Worm (Caenorhabditis elegans): ENCODE results near the gene pqn-41.

The pqn-41 gene

ce11 chrIII:1926456-1926855 lies 20.7 kb downstream of the pqn-41 start (continued):
- TF ChIP-seq mdt-29 (GFP tag; IDR thresholded peaks at IDR 0.05) (no peak; the same call in 1 of the 2 replicates), duxl-1 (tag; optimal IDR thresholded peaks at IDR 0.05; ENCODE audit: poor library complexity) (peak; percentile 43)

- TF ChIP-seq lsy-2 (tag; optimal IDR thresholded peaks at IDR 0.05), result peak in 1 of 2 experiments; percentile 2
- no peak for TF ChIP-seq jun-1 (tag; optimal IDR thresholded peaks at IDR 0.05)
- TF ChIP-seq daf-8 (GFP tag; IDR thresholded peaks at IDR 0.05), result no peak
- TF ChIP-seq tra-1 (GFP tag; IDR thresholded peaks at IDR 0.05), result no peak
- TF ChIP-seq unc-62 (GFP tag; optimal IDR thresholded peaks at IDR 0.05 in 1 of 2), result peak in 1 of 2 experiments; percentile 62
- TF ChIP-seq unc-62 (tag; optimal IDR thresholded peaks at IDR 0.05), result no peak
- no peak for TF ChIP-seq arid-1 (GFP tag; conservative IDR thresholded peaks at IDR 0.05)
- TF ChIP-seq Y75B8A.6 (GFP tag; IDR thresholded peaks at IDR 0.05), result no peak
- TF ChIP-seq spr-3 (GFP tag; optimal IDR thresholded peaks at IDR 0.05), result no peak
- TF ChIP-seq nhr-237 (tag; optimal IDR thresholded peaks at IDR 0.05), result no peak
- peak; percentile 5 for TF ChIP-seq lin-13 (GFP tag; optimal IDR thresholded peaks at IDR 0.05)
- no peak for TF ChIP-seq nhr-25 (tag; optimal IDR thresholded peaks at IDR 0.05; ENCODE audit: borderline replicate concordance, insufficient read depth)
- no peak for TF ChIP-seq daf-19 (GFP tag; conservative IDR thresholded peaks at IDR 0.05)
- no peak for TF ChIP-seq Y48G9A.11 (GFP tag; IDR thresholded peaks at IDR 0.05)
- TF ChIP-seq T20F7.1 (GFP tag; optimal IDR thresholded peaks at IDR 0.05), result no peak
- no peak for TF ChIP-seq attf-4 (tag; optimal IDR thresholded peaks at IDR 0.05)
- no peak for TF ChIP-seq madf-9 (GFP tag; conservative IDR thresholded peaks at IDR 0.05)
- no peak for TF ChIP-seq gei-8 (GFP tag; optimal IDR thresholded peaks at IDR 0.05)
Measured at ce11 chrIII:1927230-1927629, 21.5 kb downstream of the pqn-41 start.

ce11 chrIII:1928741-1929499 lies 23.2 kb downstream of the pqn-41 start:
- no peak for TF ChIP-seq dmd-8 (GFP tag; IDR thresholded peaks at IDR 0.05)
- no peak for TF ChIP-seq nhr-76 (tag; optimal IDR thresholded peaks at IDR 0.05)
- no peak for TF ChIP-seq mes-2 (tag; optimal IDR thresholded peaks at IDR 0.05; ENCODE audit: poor library complexity, severe bottlenecking)
- no peak for TF ChIP-seq skn-1 (tag; optimal IDR thresholded peaks at IDR 0.05)
- TF ChIP-seq lsy-2 (tag; optimal IDR thresholded peaks at IDR 0.05), result peak in 1 of 2 experiments; percentile 36
- TF ChIP-seq aha-1 (tag), result peak; percentile 17
- peak; percentile 75 for TF ChIP-seq set-16 (GFP tag; IDR thresholded peaks at IDR 0.05)
- no peak for TF ChIP-seq ztf-7 (tag; optimal IDR thresholded peaks at IDR 0.05)
- no peak for TF ChIP-seq vab-7 (GFP tag; IDR thresholded peaks at IDR 0.05)
- TF ChIP-seq ceh-62 (tag; optimal IDR thresholded peaks at IDR 0.05), result no peak

- no peak for TF ChIP-seq ztf-7 (tag; optimal IDR thresholded peaks at IDR 0.05)
- TF ChIP-seq cey-2 (tag; optimal IDR thresholded peaks at IDR 0.05; ENCODE audit: borderline replicate concordance, insufficient read depth), result no peak
- peak; percentile 95 for TF ChIP-seq set-16 (GFP tag; IDR thresholded peaks at IDR 0.05)
- no peak for TF ChIP-seq mdt-29 (GFP tag; IDR thresholded peaks at IDR 0.05)
- TF ChIP-seq D1046.2 (GFP tag; IDR thresholded peaks at IDR 0.05), result no peak
- TF ChIP-seq lim-7 (GFP tag; IDR thresholded peaks at IDR 0.05), result 0 out of 2 replicates have a peak, but pooled peaks have one; percentile 34
- TF ChIP-seq duxl-1 (tag; optimal IDR thresholded peaks at IDR 0.05; ENCODE audit: poor library complexity), result no peak
- no peak for TF ChIP-seq ceh-32 (tag; optimal IDR thresholded peaks at IDR 0.05; ENCODE audit: poor library complexity)
- TF ChIP-seq unc-62 (GFP tag; optimal IDR thresholded peaks at IDR 0.05 in 1 of 2), result no peak
- no peak for TF ChIP-seq unc-62 (tag; optimal IDR thresholded peaks at IDR 0.05)
- TF ChIP-seq nhr-237 (tag; optimal IDR thresholded peaks at IDR 0.05), result no peak
- TF ChIP-seq aha-1 (tag), result peak; percentile 89
- no peak for TF ChIP-seq lin-38 (GFP tag; IDR thresholded peaks at IDR 0.05)
- TF ChIP-seq mep-1 (tag; optimal IDR thresholded peaks at IDR 0.05), result no peak
Measured at ce11 chrIII:1930714-1931273, 25.0 kb downstream of the pqn-41 start.
